Fruit fly (Drosophila melanogaster) S2 (cell line): ENCODE data around the gene CG1703.

ENCODE experiments used
- CG8478 ChIP-seq: fragments of >200 bp; optimal IDR thresholded peaks from 2 replicates; lab custom pipeline; 2018
- CTCF ChIP-seq, 2 experiments: fragments of >200 bp; optimal IDR thresholded peaks; 2 replicates each; lab custom pipeline; 2018

dm6 chrX:11628986-11629571, 17.4 kb downstream of the CG1703 start:
- TF ChIP-seq CG8478 (no peak), CTCF (optimal IDR thresholded peaks at IDR 0.05; lab: Kevin White, UChicago) (no peak)
